Worm (Caenorhabditis elegans) whole organism, L3 larva: ENCODE results near the gene F49C12.1.
"Not testable (repeated sequence)": the region's sequence is repeated elsewhere in the genome, so short reads cannot be mapped to it uniquely, and the experiment has no call there.

Experiments
- R02D3.7 ChIP-seq: fragments of 150-350 bp; optimal IDR thresholded peaks from 2 replicates; lab custom pipeline; 2014; ENCODE audit warnings: missing biosample characterization, missing genetic modification characterization
- fkh-10 ChIP-seq: sonication (generic microtip); optimal IDR thresholded peaks from 2 replicates; lab custom pipeline; 2017; ENCODE audit warnings: missing biosample characterization, missing genetic modification reagents, missing genetic modification characterization
- nhr-11 ChIP-seq: fragments of 150-350 bp; optimal IDR thresholded peaks from 2 replicates; lab custom pipeline; 2014; ENCODE audit warnings: missing biosample characterization, missing genetic modification characterization
- nhr-237 ChIP-seq: fragments of 150-350 bp; optimal IDR thresholded peaks from 2 replicates; lab custom pipeline; 2014; ENCODE audit warnings: missing biosample characterization, missing genetic modification characterization
- nhr-25 ChIP-seq: sonication (generic microtip); optimal IDR thresholded peaks from 2 replicates; lab custom pipeline; 2017; ENCODE audit warnings: missing biosample characterization, missing genetic modification characterization
- pha-4 ChIP-seq: fragments of 150-350 bp; optimal IDR thresholded peaks from 2 replicates; lab custom pipeline; 2014; ENCODE audit warnings: missing biosample characterization, missing genetic modification reagents, missing genetic modification characterization
- pqm-1 ChIP-seq: fragments of 150-350 bp; optimal IDR thresholded peaks from 2 replicates; lab custom pipeline; 2017; ENCODE audit warnings: missing biosample characterization, missing genetic modification characterization, inconsistent platforms
- snpc-4 ChIP-seq: fragments of 150-350 bp; optimal IDR thresholded peaks from 2 replicates; lab custom pipeline; 2014; ENCODE audit warnings: missing biosample characterization, missing genetic modification characterization
- tbx-2 ChIP-seq: sonication (generic microtip); optimal IDR thresholded peaks from 2 replicates; lab custom pipeline; 2016; ENCODE audit warnings: mild to moderate bottlenecking, missing genetic modification characterization, missing compliant biosample characterization
- zag-1 ChIP-seq: fragments of 150-350 bp; optimal IDR thresholded peaks from 2 replicates; lab custom pipeline; 2014; ENCODE audit warnings: missing biosample characterization, missing genetic modification characterization

ce11 chrIV:9312827-9313226 is 16.7 kb upstream of the F49C12.1 start, which contains the start of gene F49C12.7:
- TF ChIP-seq nhr-237; R02D3.7 (tag; lab: Kevin White, UChicago); pha-4 (tag; lab: Kevin White, UChicago); pqm-1 (tag; lab: Kevin White, UChicago); fkh-10 (GFP tag; lab: Kevin White, UChicago); zag-1; tbx-2; snpc-4 (tag; lab: Kevin White, UChicago); nhr-11 (tag; lab: Kevin White, UChicago); nhr-25 (tag; lab: Kevin White, UChicago): not testable (repeated sequence)
